Worm (Caenorhabditis elegans): ENCODE data around the gene Y64H9A.2.

ce11 chrX:5084080-5084479 lies 40.3 kb downstream of the Y64H9A.2 start:
- no peak for TF ChIP-seq scrt-1 (GFP tag; IDR thresholded peaks at IDR 0.05)
- TF ChIP-seq flt-1 (GFP tag; IDR thresholded peaks at IDR 0.05), result no peak
- TF ChIP-seq ceh-13 (GFP tag; optimal IDR thresholded peaks at IDR 0.05), result no peak
- no peak for TF ChIP-seq aly-1 (tag; optimal IDR thresholded peaks at IDR 0.05)
- TF ChIP-seq B0310.2 (tag; optimal IDR thresholded peaks at IDR 0.05), result no peak
- TF ChIP-seq F13C5.2 (tag; optimal IDR thresholded peaks at IDR 0.05), result no peak
- no peak for TF ChIP-seq ama-1 (optimal IDR thresholded peaks at IDR 0.05)
- no peak for TF ChIP-seq ceh-36 (tag; optimal IDR thresholded peaks at IDR 0.05)
- TF ChIP-seq tra-4 (tag; optimal IDR thresholded peaks at IDR 0.05), result no peak
- TF ChIP-seq sea-1 (GFP tag; conservative IDR thresholded peaks at IDR 0.05), result no peak
- TF ChIP-seq hnd-1 (tag; optimal IDR thresholded peaks at IDR 0.05), result no peak
